Fruit fly (Drosophila melanogaster) S2 (cell line): Measurements from ENCODE around the gene CG10570.

ENCODE experiments used
- CG8478 ChIP-seq: fragments of >200 bp; optimal IDR thresholded peaks from 2 replicates; lab custom pipeline; 2018
- CTCF ChIP-seq, 2 experiments: fragments of >200 bp; optimal IDR thresholded peaks; 2 replicates each; lab custom pipeline; 2018

CG10570 gene

DNA sequence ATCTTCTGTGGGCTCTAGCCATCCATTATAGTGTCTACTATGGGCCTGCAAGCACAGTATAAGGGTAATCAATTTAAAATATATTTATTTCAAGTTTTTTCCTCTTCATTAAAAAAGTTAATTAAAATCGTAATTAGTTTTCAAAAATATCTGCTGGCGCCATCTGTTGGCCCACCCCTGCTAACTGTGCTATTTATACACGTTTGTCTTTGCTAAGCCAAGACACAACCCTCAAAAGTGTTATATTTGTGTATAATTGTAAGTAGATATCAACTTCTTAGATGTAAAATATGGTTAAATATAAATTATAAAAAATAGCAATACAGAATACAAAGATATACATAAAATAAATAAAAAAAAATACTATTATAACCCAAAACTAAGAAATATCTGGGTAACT lies 34.5 kb downstream of the CG10570 start:
- TF ChIP-seq CTCF (optimal IDR thresholded peaks at IDR 0.05; lab: Kevin White, UChicago) (peak; percentile 65 to 91), CG8478 (no peak)

- TF ChIP-seq CG8478 = no peak
- TF ChIP-seq CTCF (optimal IDR thresholded peaks at IDR 0.05; lab: Kevin White, UChicago) = no peak
Measured at dm6 chr2L:18775274-18775673, 35.8 kb downstream of the CG10570 start.

dm6 chr2L:18767815-18768214 lies 43.2 kb downstream of the CG10570 start:
- TF ChIP-seq CG8478 (no peak), CTCF (optimal IDR thresholded peaks at IDR 0.05; lab: Kevin White, UChicago) (no peak)

DNA sequence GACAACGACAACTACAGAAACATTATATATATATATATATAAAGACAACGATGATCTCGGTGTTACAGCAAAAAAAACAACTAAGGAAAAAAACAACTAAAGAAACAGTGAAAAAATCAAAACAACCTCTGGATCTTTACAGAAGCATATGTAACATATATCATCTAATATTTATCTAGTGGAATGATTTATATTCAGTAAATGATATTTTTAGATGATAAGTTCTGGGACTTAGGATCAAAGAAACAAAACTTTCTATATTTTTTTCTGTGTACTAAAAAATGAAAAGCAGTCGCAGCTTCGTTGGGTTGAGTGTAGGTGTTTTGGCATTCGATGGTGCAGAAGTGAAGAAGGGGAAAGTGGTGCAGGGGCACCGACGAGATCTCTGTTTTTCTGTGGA lies 43.9 kb downstream of the CG10570 start:
- no peak for TF ChIP-seq CTCF (optimal IDR thresholded peaks at IDR 0.05; lab: Kevin White, UChicago)
- no peak for TF ChIP-seq CG8478

DNA sequence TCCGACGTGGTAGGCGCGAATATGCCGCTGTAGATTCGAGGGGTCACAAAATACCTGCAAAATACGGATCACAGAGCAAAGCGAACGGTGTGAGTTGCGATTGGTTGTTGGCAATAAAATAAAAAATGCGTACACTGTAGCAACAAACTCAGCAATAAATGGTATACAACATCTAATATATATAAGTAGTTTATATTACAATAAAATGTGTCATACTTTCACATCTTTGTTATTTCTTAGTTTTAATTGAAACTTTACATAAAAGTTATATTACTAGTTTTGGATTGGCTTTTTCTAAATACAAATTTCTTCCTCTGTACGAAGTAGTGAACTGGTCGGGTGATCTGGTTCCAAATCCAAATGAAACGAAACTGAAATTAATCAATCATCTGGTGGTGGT lies 45.3 kb downstream of the CG10570 start:
- TF ChIP-seq CG8478 (no peak), CTCF (optimal IDR thresholded peaks at IDR 0.05; lab: Kevin White, UChicago) (no peak)
